Worm (Caenorhabditis elegans): ENCODE measurements around the gene orc-4.

Gene orc-4

DNA sequence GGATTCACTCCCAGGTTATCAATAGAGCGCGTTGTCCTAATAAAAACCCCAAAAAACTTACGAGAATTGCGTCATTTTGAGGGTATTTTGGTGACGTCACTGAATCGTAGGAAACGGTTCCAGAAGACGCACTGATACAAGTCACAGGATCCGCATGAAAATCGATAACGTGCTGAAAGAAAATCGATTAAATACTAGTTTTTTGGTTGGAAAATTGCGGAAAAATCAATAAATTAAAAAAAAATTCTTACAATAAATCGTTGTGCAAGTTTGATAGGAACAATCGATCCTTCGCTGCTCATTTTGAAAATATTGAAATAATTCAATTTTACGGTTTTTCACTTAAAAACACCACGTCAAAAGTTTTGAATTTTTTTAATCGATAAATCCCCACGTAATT, 42.7 kb upstream of the orc-4 start, which contains the start of gene Y39A1A.2:
Gene Y39A1A.2, minus strand, starts transcription at position 319 of the 400 bp plus-strand sequence.
- TF ChIP-seq F13H6.1 (tag; optimal IDR thresholded peaks at IDR 0.05) (no peak), hlh-15 (tag; optimal IDR thresholded peaks at IDR 0.05) (no peak), gmeb-2 (tag; optimal IDR thresholded peaks at IDR 0.05) (no peak)

ce11 chrIII:10604325-10604724, 41.6 kb upstream of the orc-4 start:
- TF ChIP-seq unc-55 (GFP tag; optimal IDR thresholded peaks at IDR 0.05) (no peak), ceh-14 (tag; optimal IDR thresholded peaks at IDR 0.05) (no peak), hlh-30 (tag; optimal IDR thresholded peaks at IDR 0.05; ENCODE audit: insufficient read depth) (peak; percentile 10), rnt-1 (tag; optimal IDR thresholded peaks at IDR 0.05) (no peak), unc-3 (GFP tag; conservative IDR thresholded peaks at IDR 0.05) (no peak), unc-3 (tag; optimal IDR thresholded peaks at IDR 0.05) (no peak), zip-5 (tag; optimal IDR thresholded peaks at IDR 0.05) (no peak)

DNA sequence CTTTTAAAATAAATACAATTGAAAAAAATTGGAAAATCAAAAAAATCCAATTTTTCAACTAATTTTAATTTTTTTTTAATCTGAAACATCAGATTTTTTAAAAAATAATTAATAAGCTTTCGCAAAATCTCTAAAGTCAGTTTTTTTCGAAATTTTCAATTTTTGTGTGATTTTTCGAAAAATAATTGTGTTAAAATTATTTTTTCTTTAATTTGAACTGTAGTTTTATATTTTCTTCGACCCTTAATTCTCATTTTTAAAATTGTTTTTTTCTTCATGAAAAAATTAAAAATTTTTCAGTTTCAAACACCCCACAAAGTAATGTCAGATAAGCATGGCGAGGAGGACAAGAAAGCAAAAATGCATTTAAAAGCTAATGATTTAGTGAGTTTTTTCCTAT, 40.9 kb upstream of the orc-4 start, which contains the start of gene rabx-5:
Gene rabx-5, plus strand, starts transcription at position 301 of the 400 bp plus-strand sequence.
- no peak for TF ChIP-seq elt-2 (tag; optimal IDR thresholded peaks at IDR 0.05)
- TF ChIP-seq ama-1 (optimal IDR thresholded peaks at IDR 0.05) = no peak
- no peak for TF ChIP-seq rnt-1 (tag; optimal IDR thresholded peaks at IDR 0.05)
- no peak for TF ChIP-seq odd-2 (tag; optimal IDR thresholded peaks at IDR 0.05)
- no peak for TF ChIP-seq ceh-19 (GFP tag; optimal IDR thresholded peaks at IDR 0.05)
- TF ChIP-seq ceh-14 (tag; optimal IDR thresholded peaks at IDR 0.05) = no peak
- TF ChIP-seq ceh-31 (tag; optimal IDR thresholded peaks at IDR 0.05) = no peak
- TF ChIP-seq C38D4.7 (GFP tag; optimal IDR thresholded peaks at IDR 0.05) = no peak
- no peak for TF ChIP-seq K09A11.1 (tag; optimal IDR thresholded peaks at IDR 0.05; ENCODE audit: insufficient read depth)
- TF ChIP-seq mec-3 (tag; optimal IDR thresholded peaks at IDR 0.05; ENCODE audit: borderline replicate concordance) = no peak
- TF ChIP-seq K02D7.2 (tag; optimal IDR thresholded peaks at IDR 0.05) = no peak
- no peak for TF ChIP-seq elt-4 (tag; optimal IDR thresholded peaks at IDR 0.05)
- no peak for TF ChIP-seq npax-4 (tag; optimal IDR thresholded peaks at IDR 0.05)
- no peak for TF ChIP-seq unc-86 (tag; optimal IDR thresholded peaks at IDR 0.05)
- TF ChIP-seq pat-9 (tag; optimal IDR thresholded peaks at IDR 0.05) = no peak
- TF ChIP-seq zip-5 (tag; optimal IDR thresholded peaks at IDR 0.05) = no peak
- no peak for TF ChIP-seq hlh-6 (tag; optimal IDR thresholded peaks at IDR 0.05)
- no peak for TF ChIP-seq ets-4 (tag; optimal IDR thresholded peaks at IDR 0.05)
- TF ChIP-seq fkh-6 (tag; optimal IDR thresholded peaks at IDR 0.05) = no peak

DNA sequence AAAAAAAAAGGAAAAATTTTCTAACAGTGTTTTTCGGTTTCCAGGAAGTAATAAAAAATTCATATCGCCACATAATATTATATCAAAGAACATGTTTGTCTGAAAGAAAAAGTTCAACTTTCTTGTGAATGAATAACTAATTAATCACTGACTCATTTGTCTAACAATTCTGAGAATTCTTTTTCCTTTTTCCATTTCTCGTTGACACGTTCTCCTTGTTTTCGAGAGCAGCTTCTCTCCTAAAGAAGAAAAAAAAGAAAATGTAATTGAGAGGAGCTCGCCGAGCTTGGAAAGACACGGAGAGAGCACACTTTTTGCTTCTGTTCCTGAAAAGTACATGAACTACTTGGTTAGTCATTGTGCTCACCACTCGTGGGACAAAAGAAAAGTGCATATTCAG, 37.8 kb upstream of the orc-4 start:
- TF ChIP-seq elt-2 (tag; optimal IDR thresholded peaks at IDR 0.05) (no peak), ttx-3 (tag; optimal IDR thresholded peaks at IDR 0.05) (no peak)

- TF ChIP-seq F13H6.1 (tag; optimal IDR thresholded peaks at IDR 0.05) (no peak), odd-2 (tag; optimal IDR thresholded peaks at IDR 0.05) (no peak), hlh-30 (tag; optimal IDR thresholded peaks at IDR 0.05; ENCODE audit: insufficient read depth) (no peak), ceh-14 (tag; optimal IDR thresholded peaks at IDR 0.05) (no peak), ceh-6 (GFP tag; optimal IDR thresholded peaks at IDR 0.05) (no peak)
Observed at ce11 chrIII:10612333-10612732, 33.6 kb upstream of the orc-4 start, which contains the start of gene Y39A1A.24. Y39A1A.24 (plus strand) TSS chrIII:10612633.

ce11 chrIII:10615166-10615565, 30.8 kb upstream of the orc-4 start, which contains the start of gene mrpl-22:
mrpl-22 (plus strand) TSS chrIII:10615466.
- no peak for TF ChIP-seq hlh-15 (tag; optimal IDR thresholded peaks at IDR 0.05)
- no peak for TF ChIP-seq pha-2 (tag; optimal IDR thresholded peaks at IDR 0.05)
- TF ChIP-seq ceh-14 (tag; optimal IDR thresholded peaks at IDR 0.05) = no peak
- TF ChIP-seq fax-1 (tag; optimal IDR thresholded peaks at IDR 0.05) = no peak
- no peak for TF ChIP-seq ztf-16 (tag; optimal IDR thresholded peaks at IDR 0.05)
- no peak for TF ChIP-seq ceh-2 (tag; optimal IDR thresholded peaks at IDR 0.05)
- TF ChIP-seq sdc-2 (tag; optimal IDR thresholded peaks at IDR 0.05) = no peak
- TF ChIP-seq ama-1 (optimal IDR thresholded peaks at IDR 0.05) = no peak
- no peak for TF ChIP-seq npax-4 (tag; optimal IDR thresholded peaks at IDR 0.05)
- no peak for TF ChIP-seq eyg-1 (tag; optimal IDR thresholded peaks at IDR 0.05)
- no peak for TF ChIP-seq pqm-1 (tag; optimal IDR thresholded peaks at IDR 0.05)
- no peak for TF ChIP-seq nhr-232 (tag; optimal IDR thresholded peaks at IDR 0.05)
- no peak for TF ChIP-seq dve-1 (tag; optimal IDR thresholded peaks at IDR 0.05)
- no peak for TF ChIP-seq zip-5 (tag; optimal IDR thresholded peaks at IDR 0.05)
- no peak for TF ChIP-seq hlh-13 (GFP tag; optimal IDR thresholded peaks at IDR 0.05)
- TF ChIP-seq lim-6 (tag; optimal IDR thresholded peaks at IDR 0.05) = no peak
- TF ChIP-seq ets-4 (tag; optimal IDR thresholded peaks at IDR 0.05) = no peak

Measured in whole organism, late embryonic.